Worm (Caenorhabditis elegans) whole organism, L4 larva: ENCODE results near the gene ZC477.3.
A peak's percentile ranks its signal among the peaks of the same experiment; 100 is the strongest.

ENCODE experiments used
- ama-1 ChIP-seq: fragments of 150-350 bp; optimal IDR thresholded peaks from 2 replicates; lab custom pipeline; 2014; ENCODE audit warnings: inconsistent platforms, mixed read lengths
- ces-1 ChIP-seq: fragments of 150-350 bp; sonication (generic microtip); optimal IDR thresholded peaks from 4 replicates; lab custom pipeline; 2014; ENCODE audit warnings: missing biosample characterization, missing genetic modification reagents, missing genetic modification characterization
- nhr-237 ChIP-seq: sonication (generic microtip); optimal IDR thresholded peaks from 2 replicates; lab custom pipeline; 2017; ENCODE audit warnings: missing biosample characterization, missing genetic modification characterization
- nhr-28 ChIP-seq: fragments of 150-350 bp; optimal IDR thresholded peaks from 2 replicates; lab custom pipeline; 2014; ENCODE audit warnings: missing biosample characterization, missing genetic modification characterization
- skn-1 ChIP-seq: fragments of 150-350 bp; optimal IDR thresholded peaks from 2 replicates; lab custom pipeline; 2014; ENCODE audit warnings: missing biosample characterization, missing genetic modification characterization
- unc-39 ChIP-seq: sonication (generic microtip); optimal IDR thresholded peaks from 2 replicates; lab custom pipeline; 2017; ENCODE audit warnings: missing biosample characterization, missing genetic modification characterization
- unc-62 ChIP-seq, 3 experiments: fragments of 150-350 bp in 1 of 3; sonication (generic microtip); optimal IDR thresholded peaks in 2 of 3; peaks in 1 of 3; 1 replicate in 1 of 3; 2 replicates in 2 of 3; lab custom pipeline; 2014 to 2017; ENCODE audit warnings: missing biosample characterization in 3 of 3, missing genetic modification characterization in 3 of 3, missing genetic modification reagents in 3 of 3, missing genotype in 1 of 3

- TF ChIP-seq unc-39 (tag; lab: Kevin White, UChicago) = no peak
- TF ChIP-seq ama-1 (lab: Kevin White, UChicago) = no peak
- TF ChIP-seq unc-62 (GFP tag; optimal IDR thresholded peaks at IDR 0.05 in 1 of 2; lab: Kevin White, UChicago) = no peak
- TF ChIP-seq unc-62 (tag; optimal IDR thresholded peaks at IDR 0.05; lab: Kevin White, UChicago) = no peak
- no peak for TF ChIP-seq skn-1 (tag; lab: Kevin White, UChicago)
- TF ChIP-seq nhr-237 (tag; lab: Kevin White, UChicago) = no peak
- TF ChIP-seq nhr-28 = peak; percentile 57
- no peak for TF ChIP-seq ces-1
Measured at ce11 chrIV:7147722-7148121, 44.4 kb downstream of the ZC477.3 start.
